Worm (Caenorhabditis elegans): ENCODE data around the gene nucb-1.

Gene nucb-1

DNA sequence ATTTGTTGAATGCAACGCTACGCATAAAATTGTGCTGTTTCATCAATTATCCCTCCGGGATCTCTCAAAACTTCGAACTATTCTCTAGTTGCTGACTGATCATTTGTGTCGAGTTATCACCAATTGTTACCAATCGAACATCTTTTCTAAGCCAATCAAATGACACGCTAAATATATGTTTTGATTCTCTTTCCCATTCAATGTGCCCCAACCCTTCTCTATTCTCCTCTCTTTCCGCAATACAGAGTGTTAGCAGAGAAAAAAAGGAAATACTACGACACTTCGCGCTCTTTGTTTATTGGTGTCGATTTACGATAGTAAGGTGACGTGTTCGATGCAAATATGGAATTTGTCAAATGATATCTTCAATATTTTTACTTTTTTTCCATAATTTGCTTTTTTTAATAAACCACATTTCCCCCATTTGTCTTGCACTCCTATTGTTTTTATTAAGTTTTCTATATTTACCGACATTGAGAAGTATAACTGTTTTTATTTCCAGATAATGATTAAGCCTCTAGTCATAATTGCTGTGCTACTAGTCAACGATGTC is at the start of gene nucb-1:
Gene nucb-1, plus strand, starts transcription at position 503 of the 553 bp plus-strand sequence.
- TF ChIP-seq lin-14 (GFP tag; optimal IDR thresholded peaks at IDR 0.05) (peak; percentile 92), nhr-20 (tag; optimal IDR thresholded peaks at IDR 0.05) (peak; percentile 93), nhr-90 (tag; optimal IDR thresholded peaks at IDR 0.05; ENCODE audit: poor library complexity) (peak; percentile 76), lin-39 (tag; optimal IDR thresholded peaks at IDR 0.05) (no peak), ces-1 (GFP tag; optimal IDR thresholded peaks at IDR 0.05) (no peak), unc-86 (tag; optimal IDR thresholded peaks at IDR 0.05) (peak; percentile 30), mef-2 (tag; optimal IDR thresholded peaks at IDR 0.05) (no peak), hlh-17 (GFP tag; optimal IDR thresholded peaks at IDR 0.05; ENCODE audit: borderline replicate concordance) (no peak), nhr-84 (tag; optimal IDR thresholded peaks at IDR 0.05) (no peak), vab-15 (tag; optimal IDR thresholded peaks at IDR 0.05) (peak; percentile 25), egl-27 (tag; optimal IDR thresholded peaks at IDR 0.05) (peak; percentile 35 to 45), aly-2 (tag; optimal IDR thresholded peaks at IDR 0.05) (peak; percentile 53), sptf-1 (tag; optimal IDR thresholded peaks at IDR 0.05) (no peak), rnt-1 (tag; optimal IDR thresholded peaks at IDR 0.05) (peak; percentile 85), nhr-71 (tag; optimal IDR thresholded peaks at IDR 0.05) (peak; percentile 92), nhr-77 (tag; optimal IDR thresholded peaks at IDR 0.05) (peak; percentile 69), unc-98 (GFP tag; IDR thresholded peaks at IDR 0.05) (no peak), alr-1 (tag; optimal IDR thresholded peaks at IDR 0.05; ENCODE audit: borderline replicate concordance) (no peak), snu-23 (GFP tag; optimal IDR thresholded peaks at IDR 0.05) (peak; percentile 92), blmp-1 (tag; optimal IDR thresholded peaks at IDR 0.05) (peak; percentile 84), sox-4 (tag; optimal IDR thresholded peaks at IDR 0.05) (peak; percentile 12), fkh-8 (tag; optimal IDR thresholded peaks at IDR 0.05) (peak; percentile 54), hlh-4 (tag; optimal IDR thresholded peaks at IDR 0.05) (no peak), pqm-1 (tag; optimal IDR thresholded peaks at IDR 0.05) (no peak), fkh-10 (GFP tag; optimal IDR thresholded peaks at IDR 0.05) (peak; percentile 26), lir-3 (tag; optimal IDR thresholded peaks at IDR 0.05; ENCODE audit: poor library complexity) (peak; percentile 32), C34B4.2 (tag; optimal IDR thresholded peaks at IDR 0.05) (no peak), fos-1 (tag; optimal IDR thresholded peaks at IDR 0.05) (peak; percentile 79), dsc-1 (tag; optimal IDR thresholded peaks at IDR 0.05) (peak; percentile 73), efl-1 (optimal IDR thresholded peaks at IDR 0.05) (peak; percentile 71 to 75), efl-1 (GFP tag; optimal IDR thresholded peaks at IDR 0.05 in 1 of 2) (peak; percentile 27 to 96), aha-1 (tag; optimal IDR thresholded peaks at IDR 0.05) (no peak), dpl-1 (GFP tag; optimal IDR thresholded peaks at IDR 0.05) (peak; percentile 46 to 63 (median 57)), mab-9 (GFP tag; IDR thresholded peaks at IDR 0.05) (no peak), ceh-63 (GFP tag; optimal IDR thresholded peaks at IDR 0.05) (no peak), skn-1 (tag; optimal IDR thresholded peaks at IDR 0.05) (no peak), irx-1 (tag; optimal IDR thresholded peaks at IDR 0.05) (peak; percentile 16), nhr-85 (tag) (peak; percentile 83), lin-35 (GFP tag; optimal IDR thresholded peaks at IDR 0.05) (peak; percentile 64 to 86), zip-4 (GFP tag; optimal IDR thresholded peaks at IDR 0.05) (no peak), nhr-47 (tag; optimal IDR thresholded peaks at IDR 0.05) (peak; percentile 85), xbp-1 (tag; optimal IDR thresholded peaks at IDR 0.05) (peak; percentile 98), C16A3.4 (tag; optimal IDR thresholded peaks at IDR 0.05) (peak; percentile 94), pax-3 (tag; optimal IDR thresholded peaks at IDR 0.05) (no peak), nhr-12 (tag; optimal IDR thresholded peaks at IDR 0.05) (no peak), C04F5.9 (tag; optimal IDR thresholded peaks at IDR 0.05) (no peak), ets-5 (GFP tag; IDR thresholded peaks at IDR 0.05) (no peak), ztf-11 (tag; optimal IDR thresholded peaks at IDR 0.05) (peak in 1 of 2 experiments; percentile 17), grh-1 (GFP tag; IDR thresholded peaks at IDR 0.05) (peak; percentile 63), zag-1 (tag; optimal IDR thresholded peaks at IDR 0.05) (no peak), ceh-88 (GFP tag; IDR thresholded peaks at IDR 0.05) (no peak), elt-2 (tag; optimal IDR thresholded peaks at IDR 0.05) (peak; percentile 25), efl-3 (GFP tag; optimal IDR thresholded peaks at IDR 0.05) (no peak)
